Fruit fly (Drosophila melanogaster) whole organism, embryonic: Measurements from ENCODE around the gene CG13360.

Experiments
- CG1024 ChIP-seq: fragments of 200-800 bp; sonication (Bioruptor generic); IDR thresholded peaks from 2 replicates; pipeline ENCODE4 v1.3.6; 2022; ENCODE audit warnings: missing biosample characterization, missing genetic modification characterization
- CG10274 ChIP-seq: fragments of 200-800 bp; sonication (Bioruptor generic); optimal IDR thresholded peaks from 3 replicates; lab custom pipeline; 2017; ENCODE audit warnings: missing biosample characterization, mild to moderate bottlenecking, missing genetic modification characterization
- CG10543 ChIP-seq: fragments of 200-800 bp; sonication (Bioruptor generic); optimal IDR thresholded peaks from 3 replicates; lab custom pipeline; 2017; ENCODE audit warnings: missing biosample characterization, mild to moderate bottlenecking, missing genetic modification characterization, moderate library complexity
- CG10654 ChIP-seq: fragments of 200-800 bp; sonication (Bioruptor generic); optimal IDR thresholded peaks from 2 replicates; lab custom pipeline; 2016; ENCODE audit warnings: missing biosample characterization, missing genetic modification characterization
- CG11695 ChIP-seq: fragments of 200-800 bp; sonication (Bioruptor generic); IDR thresholded peaks from 3 replicates; pipeline ENCODE4 v1.3.6; 2022; ENCODE audit warnings: missing biosample characterization, missing genetic modification characterization
- CG12104 ChIP-seq: fragments of 200-800 bp; sonication (Bioruptor generic); optimal IDR thresholded peaks from 3 replicates; lab custom pipeline; 2016; ENCODE audit warnings: missing biosample characterization, missing genetic modification characterization
- CG12155 ChIP-seq: fragments of 200-800 bp; sonication (Bioruptor generic); optimal IDR thresholded peaks from 3 replicates; lab custom pipeline; 2016; ENCODE audit warnings: missing biosample characterization, missing genetic modification characterization
- CG13296 ChIP-seq: fragments of 200-800 bp; sonication (Bioruptor generic); optimal IDR thresholded peaks from 3 replicates; lab custom pipeline; 2018; ENCODE audit warnings: missing biosample characterization, mild to moderate bottlenecking, missing genetic modification characterization
- CG17359 ChIP-seq: fragments of 200-800 bp; sonication (Bioruptor generic); optimal IDR thresholded peaks from 3 replicates; lab custom pipeline; 2018; ENCODE audit warnings: missing biosample characterization, mild to moderate bottlenecking, missing genetic modification characterization, moderate library complexity
- CG17568 ChIP-seq: fragments of 200-800 bp; sonication (Bioruptor generic); optimal IDR thresholded peaks from 2 replicates; lab custom pipeline; 2018; ENCODE audit warnings: missing biosample characterization, mild to moderate bottlenecking, missing genetic modification characterization, moderate library complexity
- CG2129 ChIP-seq: fragments of 200-800 bp; sonication (Bioruptor generic); IDR thresholded peaks from 2 replicates; pipeline ENCODE4 v1.3.6; 2022; ENCODE audit warnings: missing biosample characterization, missing genetic modification characterization; ENCODE audit not compliant: partially characterized antibody
- CG2199 ChIP-seq: fragments of 200-800 bp; sonication (Bioruptor generic); IDR thresholded peaks from 3 replicates; pipeline ENCODE4 v1.3.6; 2022; ENCODE audit warnings: missing biosample characterization, missing genetic modification characterization
- CG32767 ChIP-seq: fragments of 200-800 bp; sonication (Bioruptor generic); IDR thresholded peaks from 2 replicates; pipeline ENCODE4 v1.3.6; 2022; ENCODE audit warnings: missing biosample characterization, missing genetic modification characterization
- CG3281 ChIP-seq: fragments of 200-800 bp; sonication (Bioruptor generic); optimal IDR thresholded peaks from 3 replicates; lab custom pipeline; 2017; ENCODE audit warnings: missing biosample characterization, mild to moderate bottlenecking, missing genetic modification characterization
- CG8281 ChIP-seq: fragments of 200-800 bp; sonication (Bioruptor generic); optimal IDR thresholded peaks from 2 replicates; lab custom pipeline; 2018; ENCODE audit warnings: missing biosample characterization, mild to moderate bottlenecking, missing genetic modification characterization, moderate library complexity
- CG8388 ChIP-seq: fragments of 200-800 bp; sonication (Bioruptor generic); optimal IDR thresholded peaks from 2 replicates; lab custom pipeline; 2019; ENCODE audit warnings: missing biosample characterization, mild to moderate bottlenecking, missing genetic modification characterization, moderate library complexity
- CG8478 ChIP-seq: fragments of >200 bp; optimal IDR thresholded peaks from 2 replicates; lab custom pipeline; 2018
- CG9817 ChIP-seq: fragments of 200-800 bp; sonication (Bioruptor generic); optimal IDR thresholded peaks from 2 replicates; lab custom pipeline; 2018; ENCODE audit warnings: missing biosample characterization, mild to moderate bottlenecking, missing genetic modification characterization, moderate library complexity
- Dad ChIP-seq: fragments of 200-800 bp; sonication (Bioruptor generic); optimal IDR thresholded peaks from 3 replicates; lab custom pipeline; 2016; ENCODE audit warnings: missing biosample characterization, missing genetic modification characterization
- Doc3 ChIP-seq: fragments of 200-800 bp; sonication (Bioruptor generic); IDR thresholded peaks from 3 replicates; pipeline ENCODE4 v1.3.6; 2022; ENCODE audit warnings: missing biosample characterization, missing genetic modification characterization; ENCODE audit not compliant: partially characterized antibody
- HLH4C ChIP-seq: fragments of 200-800 bp; sonication (Bioruptor generic); IDR thresholded peaks from 3 replicates; pipeline ENCODE4 v1.3.6; 2022; ENCODE audit warnings: missing biosample characterization, missing genetic modification characterization; ENCODE audit not compliant: partially characterized antibody
- HLH54F ChIP-seq: fragments of 200-800 bp; sonication (Bioruptor generic); optimal IDR thresholded peaks from 3 replicates; lab custom pipeline; 2016; ENCODE audit warnings: missing biosample characterization, missing genetic modification characterization
- HLHmδ ChIP-seq: fragments of 200-800 bp; sonication (Bioruptor generic); optimal IDR thresholded peaks from 2 replicates; lab custom pipeline; 2018; ENCODE audit warnings: missing biosample characterization, mild to moderate bottlenecking, missing genetic modification characterization, moderate library complexity
- HmgZ ChIP-seq: fragments of 200-800 bp; sonication (Bioruptor generic); optimal IDR thresholded peaks from 2 replicates; lab custom pipeline; 2018; ENCODE audit warnings: missing biosample characterization, mild to moderate bottlenecking, missing genetic modification characterization
- Mad ChIP-seq: fragments of 200-800 bp; sonication (Bioruptor generic); optimal IDR thresholded peaks from 2 replicates; lab custom pipeline; 2016; ENCODE audit warnings: missing biosample characterization, missing genetic modification characterization
- Meics ChIP-seq: fragments of 200-800 bp; sonication (Bioruptor generic); optimal IDR thresholded peaks from 2 replicates; lab custom pipeline; 2017; ENCODE audit warnings: missing biosample characterization, mild to moderate bottlenecking, missing genetic modification characterization
- NC2α ChIP-seq: fragments of 200-800 bp; sonication (Bioruptor generic); optimal IDR thresholded peaks from 2 replicates; lab custom pipeline; 2016; ENCODE audit warnings: missing biosample characterization, missing genetic modification characterization
- Nf-YA ChIP-seq: fragments of 200-800 bp; sonication (Bioruptor generic); IDR thresholded peaks from 2 replicates; pipeline ENCODE4 v1.3.6; 2022; ENCODE audit warnings: missing biosample characterization, missing genetic modification characterization
- Nf-YB ChIP-seq: fragments of 200-800 bp; sonication (Bioruptor generic); optimal IDR thresholded peaks from 3 replicates; lab custom pipeline; 2019; ENCODE audit warnings: missing biosample characterization, mild to moderate bottlenecking, missing genetic modification characterization, moderate library complexity
- Sox102F ChIP-seq: fragments of 200-800 bp; sonication (Bioruptor generic); optimal IDR thresholded peaks from 2 replicates; lab custom pipeline; 2018; ENCODE audit warnings: missing biosample characterization, mild to moderate bottlenecking, missing genetic modification characterization, moderate library complexity
- Stat92E ChIP-seq, 3 experiments: fragments of >200 bp in 2 of 3; fragments of 200-800 bp in 1 of 3; sonication (Bioruptor generic) in 1 of 3; optimal IDR thresholded peaks; 2 replicates each; lab custom pipeline; 2017 to 2019; ENCODE audit warnings: missing biosample characterization in 3 of 3, missing genetic modification characterization in 3 of 3, mild to moderate bottlenecking in 1 of 3, moderate library complexity in 1 of 3
- Vsx1 ChIP-seq: fragments of 200-800 bp; sonication (Bioruptor generic); optimal IDR thresholded peaks from 2 replicates; lab custom pipeline; 2017; ENCODE audit warnings: missing biosample characterization, mild to moderate bottlenecking, missing genetic modification characterization, missing genetic modification reagents
- YL-1 ChIP-seq: fragments of 200-800 bp; sonication (Bioruptor generic); optimal IDR thresholded peaks from 3 replicates; lab custom pipeline; 2017; ENCODE audit warnings: missing biosample characterization, mild to moderate bottlenecking, missing genetic modification characterization
- cas ChIP-seq: fragments of 200-800 bp; sonication (Bioruptor generic); IDR thresholded peaks from 2 replicates; pipeline ENCODE4 v1.3.6; 2022; ENCODE audit warnings: missing biosample characterization, missing genetic modification characterization
- chm ChIP-seq: fragments of 200-800 bp; sonication (Bioruptor generic); IDR thresholded peaks from 2 replicates; pipeline ENCODE4 v1.3.6; 2022; ENCODE audit warnings: missing biosample characterization, missing genetic modification characterization
- ci ChIP-seq: fragments of 200-800 bp; sonication (Bioruptor generic); IDR thresholded peaks from 3 replicates; pipeline ENCODE4 v1.3.6; 2022; ENCODE audit warnings: missing biosample characterization, missing genetic modification characterization
- corto ChIP-seq: fragments of 200-800 bp; sonication (Bioruptor generic); optimal IDR thresholded peaks from 2 replicates; lab custom pipeline; 2016; ENCODE audit warnings: missing biosample characterization, mild to moderate bottlenecking, missing genetic modification characterization, moderate library complexity
- dysf ChIP-seq: fragments of 200-800 bp; sonication (Bioruptor generic); IDR thresholded peaks from 3 replicates; pipeline ENCODE4 v1.3.6; 2022; ENCODE audit warnings: missing biosample characterization, missing genetic modification characterization
- esg ChIP-seq: fragments of 200-800 bp; sonication (Bioruptor generic); conservative IDR thresholded peaks from 2 replicates; pipeline ENCODE4 v1.3.6; 2022; ENCODE audit warnings: missing biosample characterization, missing genetic modification characterization
- hbn ChIP-seq: fragments of 200-800 bp; sonication (Bioruptor generic); IDR thresholded peaks from 2 replicates; pipeline ENCODE4 v1.3.6; 2022; ENCODE audit warnings: missing biosample characterization, missing genetic modification characterization; ENCODE audit not compliant: partially characterized antibody
- ind ChIP-seq: fragments of 200-800 bp; sonication (Bioruptor generic); optimal IDR thresholded peaks from 3 replicates; lab custom pipeline; 2016; ENCODE audit warnings: missing biosample characterization, missing genetic modification characterization
- insv ChIP-seq, 2 experiments: fragments of 200-800 bp; sonication (Bioruptor generic); optimal IDR thresholded peaks; 3 replicates each; lab custom pipeline; 2016 to 2018; ENCODE audit warnings: missing biosample characterization in 2 of 2, missing genetic modification characterization in 2 of 2
- klu ChIP-seq: fragments of 200-800 bp; sonication (Bioruptor generic); IDR thresholded peaks from 2 replicates; pipeline ENCODE4 v1.3.6; 2022; ENCODE audit warnings: missing biosample characterization, missing genetic modification characterization
- knrl ChIP-seq: fragments of 200-800 bp; sonication (Bioruptor generic); IDR thresholded peaks from 3 replicates; pipeline ENCODE4 v1.3.6; 2022; ENCODE audit warnings: missing biosample characterization, missing genetic modification characterization; ENCODE audit not compliant: partially characterized antibody
- pita ChIP-seq: fragments of 200-800 bp; sonication (Bioruptor generic); optimal IDR thresholded peaks from 2 replicates; lab custom pipeline; 2017; ENCODE audit warnings: missing biosample characterization, mild to moderate bottlenecking, missing genetic modification characterization
- sd ChIP-seq: fragments of 200-800 bp; sonication (Bioruptor generic); optimal IDR thresholded peaks from 3 replicates; lab custom pipeline; 2018; ENCODE audit warnings: missing biosample characterization, mild to moderate bottlenecking, missing genetic modification characterization, moderate library complexity
- slou ChIP-seq: fragments of 200-800 bp; sonication (Bioruptor generic); optimal IDR thresholded peaks from 3 replicates; lab custom pipeline; 2016; ENCODE audit warnings: missing biosample characterization, missing genetic modification characterization
- tio ChIP-seq: fragments of 200-800 bp; sonication (Bioruptor generic); optimal IDR thresholded peaks from 2 replicates; lab custom pipeline; 2017; ENCODE audit warnings: missing biosample characterization, missing genetic modification characterization, inconsistent platforms
- toy ChIP-seq: fragments of 200-800 bp; sonication (Bioruptor generic); IDR thresholded peaks from 2 replicates; pipeline ENCODE4 v1.3.6; 2022; ENCODE audit warnings: missing biosample characterization, missing genetic modification characterization
- zen ChIP-seq: fragments of 200-800 bp; sonication (Bioruptor generic); optimal IDR thresholded peaks from 3 replicates; lab custom pipeline; 2018; ENCODE audit warnings: missing biosample characterization, mild to moderate bottlenecking, missing genetic modification characterization, moderate library complexity

CG13360 gene

DNA sequence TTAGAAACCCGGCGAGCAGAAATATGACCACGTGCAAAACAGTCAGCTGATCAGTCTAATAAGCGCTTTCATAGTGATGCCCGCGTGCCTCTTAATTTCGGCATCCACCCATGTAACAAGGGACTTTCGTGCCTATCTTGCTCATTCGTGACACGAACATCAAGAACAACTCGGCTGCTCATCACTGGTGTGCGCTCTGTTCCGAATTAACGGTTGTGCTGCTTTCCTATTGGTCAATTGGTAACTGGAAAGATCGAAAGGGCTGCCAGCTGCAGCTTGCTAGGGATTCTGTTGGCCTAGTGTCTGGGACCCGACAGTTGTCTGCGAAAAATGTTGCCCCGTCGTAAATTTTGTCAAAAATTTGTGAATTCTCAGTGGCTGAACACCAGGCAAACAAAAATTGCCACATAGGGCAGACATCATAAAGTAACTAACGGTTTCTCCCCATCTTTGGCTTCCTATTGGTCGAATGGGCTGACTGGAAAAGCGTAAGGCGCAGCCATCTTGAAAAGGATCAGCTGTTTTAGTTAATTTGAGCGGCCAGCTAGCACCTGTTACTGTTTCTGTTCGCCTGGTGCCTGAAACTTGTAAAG lies 6.6 kb upstream of the CG13360 start (continued):
- TF ChIP-seq dysf (GFP tag; lab: Robert Waterston, UW) = peak; percentile 25; the same call in 1 of the 3 replicates
- TF ChIP-seq Meics (GFP tag; lab: Kevin White, UChicago) = peak; percentile 17
- peak; percentile 88 for TF ChIP-seq knrl (GFP tag; lab: Robert Waterston, UW)
- no peak for TF ChIP-seq Vsx1 (GFP tag; lab: Kevin White, UChicago)
- no peak for TF ChIP-seq toy (GFP tag; lab: Robert Waterston, UW)
- TF ChIP-seq Nf-YA (GFP tag; lab: Robert Waterston, UW) = peak; percentile 76
- peak; percentile 75 for TF ChIP-seq sd (tag; lab: Kevin White, UChicago)
- TF ChIP-seq esg (GFP tag; lab: Robert Waterston, UW) = no peak
- TF ChIP-seq Doc3 (GFP tag; lab: Robert Waterston, UW) = peak; percentile 99
- TF ChIP-seq HLHmδ = peak; percentile 41
- TF ChIP-seq HLH4C = peak; percentile 89
- peak; percentile 25 for TF ChIP-seq Mad (GFP tag; lab: Kevin White, UChicago)
- peak; percentile 21 for TF ChIP-seq HLH54F
- no peak for TF ChIP-seq ind (GFP tag; lab: Kevin White, UChicago)
- no peak for TF ChIP-seq CG12104 (GFP tag; lab: Kevin White, UChicago)
- no peak for TF ChIP-seq pita (GFP tag; lab: Kevin White, UChicago)
- no peak for TF ChIP-seq CG11695 (GFP tag; lab: Robert Waterston, UW)
- peak; percentile 8 for TF ChIP-seq CG13296 (GFP tag; lab: Kevin White, UChicago)
- peak; percentile 15 for TF ChIP-seq CG3281 (GFP tag; lab: Kevin White, UChicago)
- no peak for TF ChIP-seq CG10274
- no peak for TF ChIP-seq CG8281
- no peak for TF ChIP-seq CG8388 (GFP tag; lab: Kevin White, UChicago)
- TF ChIP-seq cas = no peak
- no peak for TF ChIP-seq tio (GFP tag; lab: Kevin White, UChicago)
- TF ChIP-seq CG2129 (GFP tag; lab: Robert Waterston, UW) = peak; percentile 97
- no peak for TF ChIP-seq CG17568
- peak; percentile 37; the same call in 1 of the 2 replicates for TF ChIP-seq chm
- no peak for TF ChIP-seq CG9817
- TF ChIP-seq CG17359 = no peak
- peak; percentile 40 for TF ChIP-seq HmgZ (tag; lab: Kevin White, UChicago)
- no peak for TF ChIP-seq Dad (GFP tag; lab: Kevin White, UChicago)
- TF ChIP-seq CG32767 (GFP tag; lab: Robert Waterston, UW) = no peak
- TF ChIP-seq CG2199 (GFP tag; lab: Robert Waterston, UW) = no peak
- no peak for TF ChIP-seq ci (GFP tag; lab: Robert Waterston, UW)
- TF ChIP-seq zen (tag; lab: Kevin White, UChicago) = no peak
- peak; percentile 59 for TF ChIP-seq corto
- TF ChIP-seq CG10654 (GFP tag; lab: Kevin White, UChicago) = no peak
- TF ChIP-seq Nf-YB = peak; percentile 98
- TF ChIP-seq klu = no peak
- TF ChIP-seq insv (GFP tag; optimal IDR thresholded peaks at IDR 0.05; lab: Kevin White, UChicago) = peak in 1 of 2 experiments; percentile 82
- TF ChIP-seq NC2α (GFP tag; lab: Kevin White, UChicago) = no peak
- no peak for TF ChIP-seq Sox102F (GFP tag; lab: Kevin White, UChicago)
- TF ChIP-seq Stat92E (GFP tag; optimal IDR thresholded peaks at IDR 0.05; lab: Kevin White, UChicago) = peak in 1 of 3 experiments; percentile 86
- no peak for TF ChIP-seq YL-1 (GFP tag; lab: Kevin White, UChicago)
- TF ChIP-seq CG10543 (GFP tag; lab: Kevin White, UChicago) = peak; percentile 55
- no peak for TF ChIP-seq CG12155 (GFP tag; lab: Kevin White, UChicago)
- TF ChIP-seq CG1024 = no peak
- TF ChIP-seq hbn (GFP tag; lab: Robert Waterston, UW) = peak; percentile 99
- no peak for TF ChIP-seq slou
- TF ChIP-seq CG8478 (lab: Kevin White, UChicago) = no peak
